Worm (Caenorhabditis elegans) whole organism, L4/young adult: ENCODE results near the gene ZK1128.7.

ENCODE experiments used
- W03F9.2 ChIP-seq: fragments of 150-350 bp; optimal IDR thresholded peaks from 2 replicates; lab custom pipeline; 2014; ENCODE audit warnings: missing biosample characterization, missing genetic modification characterization
- dao-5 ChIP-seq: sonication (generic microtip); optimal IDR thresholded peaks from 2 replicates; lab custom pipeline; 2016; ENCODE audit warnings: missing genotype, missing genetic modification characterization, moderate library complexity, missing compliant biosample characterization
- him-1 ChIP-seq: sonication (generic microtip); optimal IDR thresholded peaks from 2 replicates; lab custom pipeline; 2016; ENCODE audit warnings: missing genotype, missing genetic modification reagents, missing genetic modification characterization, missing compliant biosample characterization

- TF ChIP-seq him-1 (tag; lab: Kevin White, UChicago): no peak
- TF ChIP-seq dao-5: no peak
- no peak for TF ChIP-seq W03F9.2 (tag; lab: Kevin White, UChicago)
These were observed 41.4 kb upstream of the ZK1128.7 start for ce11 chrIII:10095377-10095776.
